Worm (Caenorhabditis elegans): Measurements from ENCODE around the gene T16A1.5.

DNA sequence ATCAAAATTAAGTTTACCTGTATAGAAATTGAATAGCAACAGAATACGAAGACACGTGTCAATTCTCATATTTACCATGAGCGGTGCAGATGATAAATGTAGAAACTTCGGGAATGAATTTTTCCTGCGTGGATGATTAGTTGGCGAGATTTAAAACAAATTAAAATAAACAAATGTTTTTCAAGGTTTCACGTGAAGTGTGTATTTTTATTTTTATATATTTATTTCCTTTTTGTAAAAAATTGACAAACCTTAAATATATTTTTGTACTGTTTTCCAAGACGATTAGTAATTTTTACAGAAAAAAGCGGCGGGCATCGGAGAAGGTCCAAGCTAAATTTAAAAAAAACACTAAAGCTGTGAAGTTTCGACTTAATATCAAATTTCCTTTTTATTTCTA is 8.1 kb downstream of the T16A1.5 start, which contains the start of gene F07E5.8:
- TF ChIP-seq che-1 (tag; optimal IDR thresholded peaks at IDR 0.05) (no peak), ama-1 (optimal IDR thresholded peaks at IDR 0.05) (no peak), tbx-2 (tag; optimal IDR thresholded peaks at IDR 0.05) (no peak), pha-4 (tag; optimal IDR thresholded peaks at IDR 0.05) (no peak), ceh-14 (tag; optimal IDR thresholded peaks at IDR 0.05) (no peak), dve-1 (tag; optimal IDR thresholded peaks at IDR 0.05) (no peak), lim-6 (tag; optimal IDR thresholded peaks at IDR 0.05) (no peak), ceh-18 (tag; optimal IDR thresholded peaks at IDR 0.05) (no peak), ceh-24 (tag; optimal IDR thresholded peaks at IDR 0.05) (no peak), ceh-2 (tag; optimal IDR thresholded peaks at IDR 0.05) (no peak), ceh-19 (GFP tag; optimal IDR thresholded peaks at IDR 0.05) (no peak)
